Worm (Caenorhabditis elegans) whole organism, midembryonic: Measurements from ENCODE around the gene H40L08.9.

Experiments
- T22C8.4 ChIP-seq: fragments of 200-800 bp; sonication (Bioruptor generic); IDR thresholded peaks from 2 replicates; pipeline ENCODE4 v1.3.6; 2022; ENCODE audit warnings: missing genetic modification characterization, missing compliant biosample characterization
- cog-1 ChIP-seq: sonication (generic microtip); optimal IDR thresholded peaks from 2 replicates; lab custom pipeline; 2016; ENCODE audit warnings: missing genetic modification characterization, missing compliant biosample characterization
- med-1 ChIP-seq: sonication (generic microtip); optimal IDR thresholded peaks from 2 replicates; lab custom pipeline; 2017; ENCODE audit warnings: missing genetic modification characterization, mild to moderate bottlenecking, missing compliant biosample characterization, antibody characterized with exemption, missing genetic modification reagents; ENCODE audit not compliant: insufficient read depth
- tab-1 ChIP-seq: fragments of 200-800 bp; sonication (Bioruptor generic); IDR thresholded peaks from 2 replicates; pipeline ENCODE4 v1.3.6; 2022; ENCODE audit warnings: missing genetic modification characterization, missing compliant biosample characterization
- ztf-29 ChIP-seq: fragments of 200-800 bp; sonication (Bioruptor generic); IDR thresholded peaks from 2 replicates; pipeline ENCODE4 v1.3.6; 2022; ENCODE audit warnings: missing genetic modification reagents, missing genetic modification characterization, missing compliant biosample characterization

ce11 chrX:15081486-15081885 lies 5.2 kb upstream of the H40L08.9 start:
- no peak for TF ChIP-seq ztf-29 (GFP tag; lab: Robert Waterston, UW)
- no peak for TF ChIP-seq cog-1 (tag; lab: Kevin White, UChicago)
- TF ChIP-seq med-1 (GFP tag; lab: Kevin White, UChicago), result no peak
- TF ChIP-seq tab-1 (GFP tag; lab: Robert Waterston, UW), result no peak
- no peak for TF ChIP-seq T22C8.4 (GFP tag; lab: Robert Waterston, UW)
